Worm (Caenorhabditis elegans): Measurements from ENCODE around the gene oac-29.

The oac-29 gene

ce11 chrV:8635575-8635974 is at the start of gene oac-29:
oac-29 (minus strand) TSS chrV:8635675.
- TF ChIP-seq ceh-32 (tag; optimal IDR thresholded peaks at IDR 0.05; ENCODE audit: poor library complexity) (no peak), aha-1 (tag) (peak; percentile 33)

DNA sequence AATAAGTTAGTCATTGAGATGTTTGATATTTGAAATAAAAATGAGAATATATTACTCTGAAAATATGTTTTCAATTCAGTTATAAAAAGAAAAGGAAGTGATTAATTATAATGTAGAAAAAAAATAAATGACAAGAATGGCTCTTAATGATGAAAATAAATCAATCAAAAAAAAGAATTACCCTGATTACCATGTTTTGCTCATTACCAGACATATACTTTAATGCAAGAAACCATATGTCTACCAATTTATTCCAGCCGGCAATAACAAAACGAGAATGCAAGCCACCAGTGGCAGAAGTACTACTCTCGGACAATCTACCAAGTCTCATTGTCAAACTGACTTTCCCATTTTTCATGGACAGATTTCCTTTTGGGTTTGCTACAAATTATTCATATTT is 48.3 kb upstream of the oac-29 start:
- TF ChIP-seq ceh-32 (tag; optimal IDR thresholded peaks at IDR 0.05; ENCODE audit: poor library complexity): no peak
- no peak for TF ChIP-seq ceh-44 (GFP tag; IDR thresholded peaks at IDR 0.05)
- TF ChIP-seq lin-1 (GFP tag; IDR thresholded peaks at IDR 0.05): no peak
- no peak for TF ChIP-seq lir-3 (tag; optimal IDR thresholded peaks at IDR 0.05)
- TF ChIP-seq tra-1 (GFP tag; IDR thresholded peaks at IDR 0.05): no peak
- no peak for TF ChIP-seq sdz-12 (GFP tag; optimal IDR thresholded peaks at IDR 0.05)
- no peak for TF ChIP-seq T20F7.1 (GFP tag; optimal IDR thresholded peaks at IDR 0.05)

DNA sequence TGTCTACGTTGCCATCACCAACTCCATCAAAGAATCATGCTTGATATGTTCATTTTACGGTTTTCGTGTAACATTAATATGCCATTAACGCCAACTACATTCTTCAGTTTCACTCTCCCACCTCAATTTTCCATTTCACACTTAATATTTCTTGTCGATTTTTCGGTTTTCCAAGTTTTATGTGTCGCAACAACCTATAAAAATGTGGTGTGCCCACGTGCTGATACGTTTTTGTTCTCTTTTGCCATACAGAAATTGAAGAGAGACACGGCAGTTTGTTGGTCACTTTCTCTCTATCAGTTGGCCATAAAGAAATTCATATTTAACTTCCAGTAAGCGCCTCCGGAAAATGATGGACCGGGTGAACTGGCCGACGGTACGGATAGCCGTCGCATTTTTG is 47.2 kb upstream of the oac-29 start, which contains the start of gene cln-3.3:
TSS of gene cln-3.3 (plus strand) at position 334 of the 400 bp plus-strand sequence.
- no peak for TF ChIP-seq F44E2.7 (GFP tag; IDR thresholded peaks at IDR 0.05)
- peak in 1 of 2 experiments; percentile 42 for TF ChIP-seq mdl-1 (tag; optimal IDR thresholded peaks at IDR 0.05)
- no peak for TF ChIP-seq nhr-42 (GFP tag; IDR thresholded peaks at IDR 0.05)
- TF ChIP-seq lin-15B (tag; optimal IDR thresholded peaks at IDR 0.05): no peak
- no peak for TF ChIP-seq nhr-102 (tag; optimal IDR thresholded peaks at IDR 0.05)
- no peak for TF ChIP-seq T26A8.4 (GFP tag; IDR thresholded peaks at IDR 0.05)
- peak; percentile 93 for TF ChIP-seq php-3 (GFP tag; IDR thresholded peaks at IDR 0.05)
- TF ChIP-seq ceh-62 (tag; optimal IDR thresholded peaks at IDR 0.05): no peak
- peak; percentile 66 for TF ChIP-seq pqm-1 (tag; optimal IDR thresholded peaks at IDR 0.05)
- no peak for TF ChIP-seq nhr-6 (tag; optimal IDR thresholded peaks at IDR 0.05)
- no peak for TF ChIP-seq daf-16 (GFP tag; optimal IDR thresholded peaks at IDR 0.05)
- TF ChIP-seq daf-16 (tag; optimal IDR thresholded peaks at IDR 0.05): peak; percentile 67
- TF ChIP-seq mxl-3 (GFP tag; optimal IDR thresholded peaks at IDR 0.05): peak; percentile 58
- TF ChIP-seq pha-4 (GFP tag; IDR thresholded peaks at IDR 0.05): no peak
- no peak for TF ChIP-seq pha-4 (tag; optimal IDR thresholded peaks at IDR 0.05)

ce11 chrV:8681050-8681449 is 45.6 kb upstream of the oac-29 start, which contains the start of gene ZC190.2:
ZC190.2 (plus strand) TSS chrV:8681350.
- no peak for TF ChIP-seq dve-1 (tag; optimal IDR thresholded peaks at IDR 0.05; ENCODE audit: insufficient read depth)
- no peak for TF ChIP-seq lin-15B (tag; optimal IDR thresholded peaks at IDR 0.05)
- no peak for TF ChIP-seq mxl-2 (GFP tag; conservative IDR thresholded peaks at IDR 0.05)
- no peak for TF ChIP-seq nhr-25 (tag; optimal IDR thresholded peaks at IDR 0.05; ENCODE audit: borderline replicate concordance, insufficient read depth)
- no peak for TF ChIP-seq mdt-29 (GFP tag; IDR thresholded peaks at IDR 0.05)

- TF ChIP-seq ceh-44 (GFP tag; IDR thresholded peaks at IDR 0.05) (no peak), madf-9 (GFP tag; conservative IDR thresholded peaks at IDR 0.05) (no peak), daf-12 (tag; optimal IDR thresholded peaks at IDR 0.05) (no peak), nhr-111 (GFP tag; optimal IDR thresholded peaks at IDR 0.05) (no peak), ceh-82 (tag; optimal IDR thresholded peaks at IDR 0.05) (no peak), mes-2 (tag; optimal IDR thresholded peaks at IDR 0.05; ENCODE audit: poor library complexity, severe bottlenecking) (no peak), unc-62 (GFP tag; optimal IDR thresholded peaks at IDR 0.05 in 1 of 2) (no peak), unc-62 (tag; optimal IDR thresholded peaks at IDR 0.05) (no peak), F26F4.8 (GFP tag; conservative IDR thresholded peaks at IDR 0.05) (no peak), lir-3 (tag; optimal IDR thresholded peaks at IDR 0.05) (no peak), nhr-77 (tag; optimal IDR thresholded peaks at IDR 0.05) (no peak), aly-2 (tag; optimal IDR thresholded peaks at IDR 0.05) (no peak), nhr-237 (tag; optimal IDR thresholded peaks at IDR 0.05) (no peak), nhr-10 (tag; optimal IDR thresholded peaks at IDR 0.05) (no peak), duxl-1 (tag; optimal IDR thresholded peaks at IDR 0.05; ENCODE audit: poor library complexity) (no peak), nhr-41 (GFP tag; IDR thresholded peaks at IDR 0.05) (no peak), hif-1 (tag; optimal IDR thresholded peaks at IDR 0.05) (no peak), ztf-11 (tag; optimal IDR thresholded peaks at IDR 0.05) (no peak)
These were observed 41.7 kb upstream of the oac-29 start, which contains the start of gene ZC190.6 for ce11 chrV:8677193-8677592. ZC190.6 (minus strand) TSS chrV:8677293.
